Fruit fly (Drosophila melanogaster) whole organism, embryonic: ENCODE data around the gene CG17207.

Source experiments
- Aef1 ChIP-seq: fragments of 200-800 bp; sonication (Bioruptor generic); IDR thresholded peaks from 3 replicates; pipeline ENCODE4 v1.3.6; 2022; ENCODE audit warnings: missing biosample characterization, missing genetic modification characterization
- Asciz ChIP-seq: fragments of 200-800 bp; sonication (Bioruptor generic); optimal IDR thresholded peaks from 2 replicates; lab custom pipeline; 2017; ENCODE audit warnings: missing biosample characterization, mild to moderate bottlenecking, missing genetic modification characterization, missing genetic modification reagents
- B-H2 ChIP-seq: fragments of 200-800 bp; sonication (Bioruptor generic); optimal IDR thresholded peaks from 2 replicates; lab custom pipeline; 2018; ENCODE audit warnings: missing biosample characterization, mild to moderate bottlenecking, missing genetic modification characterization
- C15 ChIP-seq: fragments of 200-800 bp; sonication (Bioruptor generic); IDR thresholded peaks from 3 replicates; pipeline ENCODE4 v1.3.6; 2022; ENCODE audit warnings: missing biosample characterization, missing genetic modification characterization
- CG1024 ChIP-seq: fragments of 200-800 bp; sonication (Bioruptor generic); IDR thresholded peaks from 2 replicates; pipeline ENCODE4 v1.3.6; 2022; ENCODE audit warnings: missing biosample characterization, missing genetic modification characterization
- CG10431 ChIP-seq: fragments of 200-800 bp; sonication (Bioruptor generic); optimal IDR thresholded peaks from 3 replicates; lab custom pipeline; 2018; ENCODE audit warnings: missing biosample characterization, mild to moderate bottlenecking, missing genetic modification characterization
- CG10959 ChIP-seq: fragments of 200-800 bp; sonication (Bioruptor generic); IDR thresholded peaks from 2 replicates; pipeline ENCODE4 v1.3.6; 2022; ENCODE audit warnings: missing biosample characterization, missing genetic modification characterization
- CG11085 ChIP-seq: fragments of 200-800 bp; sonication (Bioruptor generic); IDR thresholded peaks from 2 replicates; pipeline ENCODE4 v1.3.6; 2022; ENCODE audit warnings: missing biosample characterization, missing genetic modification characterization
- CG11560 ChIP-seq: fragments of 200-800 bp; sonication (Bioruptor generic); IDR thresholded peaks from 3 replicates; pipeline ENCODE4 v1.3.6; 2022; ENCODE audit warnings: missing biosample characterization, missing genetic modification characterization
- CG12219 ChIP-seq: fragments of 200-800 bp; sonication (Bioruptor generic); optimal IDR thresholded peaks from 3 replicates; lab custom pipeline; 2018; ENCODE audit warnings: missing biosample characterization, mild to moderate bottlenecking, missing genetic modification characterization
- CG12769 ChIP-seq: fragments of 200-800 bp; sonication (Bioruptor generic); optimal IDR thresholded peaks from 2 replicates; lab custom pipeline; 2019; ENCODE audit warnings: missing biosample characterization, mild to moderate bottlenecking, missing genetic modification characterization, moderate library complexity
- CG14014 ChIP-seq: fragments of 200-800 bp; sonication (Bioruptor generic); IDR thresholded peaks from 2 replicates; pipeline ENCODE4 v1.3.6; 2022; ENCODE audit warnings: missing biosample characterization, missing genetic modification characterization
- CG17612 ChIP-seq: fragments of 200-800 bp; sonication (Bioruptor generic); IDR thresholded peaks from 2 replicates; pipeline ENCODE4 v1.3.6; 2022; ENCODE audit warnings: missing biosample characterization, missing genetic modification characterization
- CG2875 ChIP-seq: fragments of 200-800 bp; sonication (Bioruptor generic); optimal IDR thresholded peaks from 2 replicates; lab custom pipeline; 2017; ENCODE audit warnings: missing biosample characterization, mild to moderate bottlenecking, missing genetic modification characterization, missing genetic modification reagents
- CG3281 ChIP-seq: fragments of 200-800 bp; sonication (Bioruptor generic); optimal IDR thresholded peaks from 3 replicates; lab custom pipeline; 2017; ENCODE audit warnings: missing biosample characterization, mild to moderate bottlenecking, missing genetic modification characterization
- CG3726 ChIP-seq: fragments of 200-800 bp; sonication (Bioruptor generic); IDR thresholded peaks from 3 replicates; pipeline ENCODE4, ENCODE4 v1.3.6; 2022; ENCODE audit warnings: missing biosample characterization, missing genetic modification characterization
- CG3847 ChIP-seq: fragments of 200-800 bp; sonication (Bioruptor generic); IDR thresholded peaks from 2 replicates; pipeline ENCODE4 v1.3.6; 2022; ENCODE audit warnings: missing biosample characterization, missing genetic modification characterization
- CG6175 ChIP-seq: fragments of 200-800 bp; sonication (Bioruptor generic); IDR thresholded peaks from 3 replicates; pipeline ENCODE4 v1.3.6; 2022; ENCODE audit warnings: missing biosample characterization, missing genetic modification characterization
- CG7928 ChIP-seq: fragments of 200-800 bp; sonication (Bioruptor generic); optimal IDR thresholded peaks from 2 replicates; lab custom pipeline; 2017; ENCODE audit warnings: missing biosample characterization, mild to moderate bottlenecking, missing genetic modification characterization
- CG8290 ChIP-seq, 3 experiments: fragments of 200-800 bp; sonication (Bioruptor generic); optimal IDR thresholded peaks; 2 replicates each; lab custom pipeline; 2016 to 2019; ENCODE audit warnings: missing biosample characterization in 3 of 3, missing genetic modification characterization in 3 of 3, mild to moderate bottlenecking in 2 of 3, moderate library complexity in 1 of 3
- CG9876 ChIP-seq: fragments of 200-800 bp; sonication (Bioruptor generic); optimal IDR thresholded peaks from 2 replicates; lab custom pipeline; 2016; ENCODE audit warnings: missing biosample characterization, missing genetic modification characterization
- Dfd ChIP-seq, 2 experiments: fragments of >200 bp; optimal IDR thresholded peaks; 2 replicates each; lab custom pipeline; 2017; ENCODE audit warnings: missing biosample characterization in 2 of 2, missing genetic modification characterization in 2 of 2
- Drgx ChIP-seq: fragments of 200-800 bp; sonication (Bioruptor generic); IDR thresholded peaks from 2 replicates; pipeline ENCODE4 v1.3.6; 2022; ENCODE audit warnings: missing biosample characterization, missing genetic modification characterization
- ERR ChIP-seq: fragments of 200-800 bp; sonication (Bioruptor generic); optimal IDR thresholded peaks from 2 replicates; lab custom pipeline; 2016; ENCODE audit warnings: missing biosample characterization, missing genetic modification characterization
- Elba2 ChIP-seq: fragments of 200-800 bp; sonication (Bioruptor generic); optimal IDR thresholded peaks from 3 replicates; lab custom pipeline; 2016; ENCODE audit warnings: missing biosample characterization, missing genetic modification characterization
- Lim3 ChIP-seq: fragments of 200-800 bp; sonication (Bioruptor generic); IDR thresholded peaks from 2 replicates; pipeline ENCODE4 v1.3.6; 2022; ENCODE audit warnings: missing biosample characterization, missing genetic modification characterization
- Myb ChIP-seq: fragments of 200-800 bp; sonication (Bioruptor generic); optimal IDR thresholded peaks from 2 replicates; lab custom pipeline; 2016; ENCODE audit warnings: missing biosample characterization, missing genetic modification characterization
- Sox100B ChIP-seq: fragments of 200-800 bp; sonication (Bioruptor generic); optimal IDR thresholded peaks from 3 replicates; lab custom pipeline; 2018; ENCODE audit warnings: missing biosample characterization, mild to moderate bottlenecking, missing genetic modification characterization
- Sry-δ ChIP-seq: fragments of 200-800 bp; sonication (Bioruptor generic); optimal IDR thresholded peaks from 2 replicates; lab custom pipeline; 2016; ENCODE audit warnings: missing biosample characterization, missing genetic modification characterization
- Ssrp ChIP-seq: fragments of 200-800 bp; sonication (Bioruptor generic); optimal IDR thresholded peaks from 2 replicates; lab custom pipeline; 2018; ENCODE audit warnings: missing biosample characterization, mild to moderate bottlenecking, missing genetic modification characterization, moderate library complexity
- ab ChIP-seq: fragments of 200-800 bp; sonication (Bioruptor generic); optimal IDR thresholded peaks from 2 replicates; lab custom pipeline; 2016; ENCODE audit warnings: missing biosample characterization, missing genetic modification characterization
- ac ChIP-seq: fragments of 200-800 bp; sonication (Bioruptor generic); optimal IDR thresholded peaks from 3 replicates; lab custom pipeline; 2017; ENCODE audit warnings: missing biosample characterization, mild to moderate bottlenecking, missing genetic modification characterization
- aop ChIP-seq: fragments of 200-800 bp; sonication (Bioruptor generic); IDR thresholded peaks from 2 replicates; pipeline ENCODE4 v1.3.6; 2022; ENCODE audit warnings: missing biosample characterization, missing genetic modification characterization
- bigmax ChIP-seq: fragments of 200-800 bp; sonication (Bioruptor generic); optimal IDR thresholded peaks from 2 replicates; lab custom pipeline; 2018; ENCODE audit warnings: missing biosample characterization, mild to moderate bottlenecking, missing genetic modification characterization
- chinmo ChIP-seq: fragments of 200-800 bp; sonication (Bioruptor generic); IDR thresholded peaks from 4 replicates; pipeline ENCODE4 v1.3.6; 2022; ENCODE audit warnings: missing biosample characterization, missing genetic modification characterization; ENCODE audit not compliant: partially characterized antibody
- chm ChIP-seq: fragments of 200-800 bp; sonication (Bioruptor generic); IDR thresholded peaks from 2 replicates; pipeline ENCODE4 v1.3.6; 2022; ENCODE audit warnings: missing biosample characterization, missing genetic modification characterization
- crc ChIP-seq: fragments of 200-800 bp; sonication (Bioruptor generic); optimal IDR thresholded peaks from 2 replicates; lab custom pipeline; 2016; ENCODE audit warnings: missing biosample characterization, missing genetic modification characterization
- disco-r ChIP-seq: fragments of 200-800 bp; sonication (Bioruptor generic); optimal IDR thresholded peaks from 2 replicates; lab custom pipeline; 2016; ENCODE audit warnings: missing biosample characterization, missing genetic modification characterization
- fd64A ChIP-seq: fragments of 200-800 bp; sonication (Bioruptor generic); optimal IDR thresholded peaks from 3 replicates; lab custom pipeline; 2018; ENCODE audit warnings: missing biosample characterization, mild to moderate bottlenecking, missing genetic modification characterization
- gro ChIP-seq: fragments of 200-800 bp; sonication (Bioruptor generic); optimal IDR thresholded peaks from 2 replicates; lab custom pipeline; 2016; ENCODE audit warnings: missing biosample characterization, missing genetic modification characterization
- gsb-n ChIP-seq: fragments of 200-800 bp; sonication (Bioruptor generic); optimal IDR thresholded peaks from 3 replicates; lab custom pipeline; 2018; ENCODE audit warnings: missing biosample characterization, mild to moderate bottlenecking, missing genetic modification characterization
- hbn ChIP-seq: fragments of 200-800 bp; sonication (Bioruptor generic); IDR thresholded peaks from 2 replicates; pipeline ENCODE4 v1.3.6; 2022; ENCODE audit warnings: missing biosample characterization, missing genetic modification characterization; ENCODE audit not compliant: partially characterized antibody
- hkb ChIP-seq, 2 experiments: fragments of 200-800 bp in 1 of 2; fragments of >200 bp in 1 of 2; sonication (Bioruptor generic) in 1 of 2; IDR thresholded peaks in 1 of 2; optimal IDR thresholded peaks in 1 of 2; 2 replicates each; pipeline versions ENCODE4 v1.3.6 to Lab custom; 2017 to 2022; ENCODE audit warnings: missing biosample characterization in 1 of 2, missing genetic modification characterization in 1 of 2
- pita ChIP-seq: fragments of 200-800 bp; sonication (Bioruptor generic); optimal IDR thresholded peaks from 2 replicates; lab custom pipeline; 2017; ENCODE audit warnings: missing biosample characterization, mild to moderate bottlenecking, missing genetic modification characterization
- repo ChIP-seq: fragments of 200-800 bp; sonication (Bioruptor generic); optimal IDR thresholded peaks from 2 replicates; lab custom pipeline; 2016; ENCODE audit warnings: missing biosample characterization, missing genetic modification characterization
- shn ChIP-seq: fragments of 200-800 bp; sonication (Bioruptor generic); optimal IDR thresholded peaks from 3 replicates; lab custom pipeline; 2016; ENCODE audit warnings: missing biosample characterization, missing genetic modification characterization
- sisA ChIP-seq: fragments of 200-800 bp; sonication (Bioruptor generic); IDR thresholded peaks from 2 replicates; pipeline ENCODE4 v1.3.6; 2022; ENCODE audit warnings: missing biosample characterization, missing genetic modification characterization
- toy ChIP-seq: fragments of 200-800 bp; sonication (Bioruptor generic); IDR thresholded peaks from 2 replicates; pipeline ENCODE4 v1.3.6; 2022; ENCODE audit warnings: missing biosample characterization, missing genetic modification characterization
- trem ChIP-seq: fragments of 200-800 bp; optimal IDR thresholded peaks from 3 replicates; lab custom pipeline; 2019; ENCODE audit warnings: missing biosample characterization, mild to moderate bottlenecking, missing genetic modification characterization, moderate library complexity
- trh ChIP-seq: fragments of 200-800 bp; sonication (Bioruptor generic); optimal IDR thresholded peaks from 2 replicates; lab custom pipeline; 2016; ENCODE audit warnings: missing biosample characterization, missing genetic modification characterization
- vnd ChIP-seq: fragments of 200-800 bp; sonication (Bioruptor generic); IDR thresholded peaks from 3 replicates; pipeline ENCODE4 v1.3.6; 2022; ENCODE audit warnings: missing biosample characterization, missing genetic modification characterization; ENCODE audit not compliant: partially characterized antibody

CG17207 gene

DNA sequence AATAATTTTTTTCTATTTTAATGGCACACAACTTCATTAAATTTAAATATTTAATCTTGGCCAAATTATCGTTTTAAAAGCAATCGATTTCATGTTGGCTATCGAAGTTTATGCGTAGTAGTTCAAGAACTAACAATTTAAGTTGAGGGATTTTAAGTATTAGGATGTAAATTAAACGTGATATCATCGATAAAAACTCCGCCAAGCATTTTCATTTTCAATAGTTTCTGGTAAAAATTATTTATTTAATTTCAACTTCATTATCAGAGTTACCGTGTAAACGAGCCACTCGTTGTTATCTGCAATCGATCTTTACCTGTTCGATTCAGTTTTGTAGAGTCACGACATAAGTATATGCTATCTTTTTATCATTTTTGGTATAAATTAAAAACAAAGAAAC is 36.0 kb downstream of the CG17207 start (continued):
- TF ChIP-seq ERR (GFP tag; lab: Kevin White, UChicago) (peak; percentile 92), Drgx (GFP tag; lab: Robert Waterston, UW) (peak; percentile 93), toy (GFP tag; lab: Robert Waterston, UW) (peak; percentile 84), Sox100B (peak; percentile 98), bigmax (peak; percentile 74), CG9876 (peak; percentile 84), trh (GFP tag; lab: Kevin White, UChicago) (peak; percentile 91), Dfd (GFP tag; optimal IDR thresholded peaks at IDR 0.05; lab: Kevin White, UChicago) (no peak), chinmo (GFP tag; lab: Robert Waterston, UW) (no peak), CG7928 (GFP tag; lab: Kevin White, UChicago) (peak; percentile 88), repo (GFP tag; lab: Kevin White, UChicago) (peak; percentile 98), gro (peak; percentile 97), CG11560 (tag; lab: Robert Waterston, UW) (peak; percentile 65; the same call in 2 of the 3 replicates), aop (peak; percentile 90), vnd (GFP tag; lab: Robert Waterston, UW) (no peak), CG2875 (GFP tag; lab: Kevin White, UChicago) (peak; percentile 94), CG14014 (GFP tag; lab: Robert Waterston, UW) (peak; percentile 97), Aef1 (GFP tag; lab: Robert Waterston, UW) (peak; percentile 95), C15 (GFP tag; lab: Robert Waterston, UW) (peak; percentile 87), crc (GFP tag; lab: Kevin White, UChicago) (peak; percentile 91), Asciz (GFP tag; lab: Kevin White, UChicago) (peak; percentile 98), Sry-δ (peak; percentile 66), chm (GFP tag; lab: Robert Waterston, UW) (peak; percentile 100), hkb (optimal IDR thresholded peaks at IDR 0.05; lab: Kevin White, UChicago) (no peak), hkb (GFP tag; IDR thresholded peaks at IDR 0.05; lab: Robert Waterston, UW) (peak; percentile 99), fd64A (GFP tag; lab: Kevin White, UChicago) (peak; percentile 95), disco-r (GFP tag; lab: Kevin White, UChicago) (peak; percentile 86), Ssrp (tag; lab: Kevin White, UChicago) (peak; percentile 98), CG12769 (peak; percentile 98), B-H2 (GFP tag; lab: Kevin White, UChicago) (peak; percentile 98), trem (tag; lab: Kevin White, UChicago) (peak; percentile 98), CG11085 (GFP tag; lab: Robert Waterston, UW) (peak; percentile 88), CG10959 (GFP tag; lab: Robert Waterston, UW) (peak; percentile 96), CG3726 (GFP tag; lab: Robert Waterston, UW) (peak; percentile 89), Elba2 (GFP tag; lab: Kevin White, UChicago) (peak; percentile 81), Myb (GFP tag; lab: Kevin White, UChicago) (peak; percentile 70), CG3281 (GFP tag; lab: Kevin White, UChicago) (peak; percentile 97), gsb-n (tag; lab: Kevin White, UChicago) (peak; percentile 98), CG10431 (GFP tag; lab: Kevin White, UChicago) (peak; percentile 93), ac (GFP tag; lab: Kevin White, UChicago) (peak; percentile 95), sisA (GFP tag; lab: Robert Waterston, UW) (peak; percentile 89), CG17612 (peak; percentile 79), CG3847 (peak; percentile 94), ab (peak; percentile 73), CG8290 (GFP tag; optimal IDR thresholded peaks at IDR 0.05; lab: Kevin White, UChicago) (peak; percentile 96), CG8290 (tag; optimal IDR thresholded peaks at IDR 0.05; lab: Kevin White, UChicago) (peak; percentile 95 to 97), pita (no peak), CG1024 (GFP tag; lab: Robert Waterston, UW) (peak; percentile 97), CG6175 (GFP tag; lab: Robert Waterston, UW) (peak; percentile 75; the same call in 2 of the 3 replicates), shn (GFP tag; lab: Kevin White, UChicago) (peak; percentile 75), Lim3 (GFP tag; lab: Robert Waterston, UW) (peak; percentile 88), CG12219 (GFP tag; lab: Kevin White, UChicago) (peak; percentile 98), hbn (GFP tag; lab: Robert Waterston, UW) (peak; percentile 36; the same call in 1 of the 2 replicates)
